Worm (Caenorhabditis elegans) whole organism, young adult: Measurements from ENCODE around the gene mpst-4.
A peak's percentile ranks its signal among the peaks of the same experiment; 100 is the strongest.

Source experiments
- B0019.2 ChIP-seq: fragments of 200-800 bp; sonication (Bioruptor generic); conservative IDR thresholded peaks from 2 replicates; pipeline ENCODE4 v1.3.6; 2022; ENCODE audit warnings: missing genetic modification reagents, missing genetic modification characterization, missing compliant biosample characterization
- D2030.7 ChIP-seq: fragments of 200-800 bp; sonication (Bioruptor generic); IDR thresholded peaks from 2 replicates; pipeline ENCODE4 v1.3.6; 2022; ENCODE audit warnings: missing genetic modification reagents, missing genetic modification characterization, missing compliant biosample characterization
- F22D6.2 ChIP-seq: sonication (generic microtip); optimal IDR thresholded peaks from 2 replicates; lab custom pipeline; 2016; ENCODE audit warnings: mild to moderate bottlenecking, missing genetic modification characterization, missing compliant biosample characterization
- F23B12.7 ChIP-seq: sonication (generic microtip); optimal IDR thresholded peaks from 2 replicates; lab custom pipeline; 2017; ENCODE audit warnings: missing genetic modification characterization, mild to moderate bottlenecking, missing compliant biosample characterization, antibody characterized with exemption, moderate library complexity; ENCODE audit not compliant: insufficient read depth
- F33H1.4 ChIP-seq: fragments of 200-800 bp; sonication (Bioruptor generic); IDR thresholded peaks from 2 replicates; pipeline ENCODE4 v1.3.6; 2022; ENCODE audit warnings: missing genetic modification reagents, missing genetic modification characterization, missing compliant biosample characterization
- F37B4.10 ChIP-seq: fragments of 200-800 bp; sonication (Bioruptor generic); IDR thresholded peaks from 2 replicates; pipeline ENCODE4 v1.3.6; 2022; ENCODE audit warnings: missing genetic modification characterization, missing compliant biosample characterization
- F39B2.1 ChIP-seq: fragments of 200-800 bp; sonication (Bioruptor generic); IDR thresholded peaks from 2 replicates; pipeline ENCODE4 v1.3.6; 2022; ENCODE audit warnings: missing genetic modification reagents, missing genetic modification characterization, missing compliant biosample characterization
- F49E8.2 ChIP-seq: sonication (generic microtip); optimal IDR thresholded peaks from 3 replicates; lab custom pipeline; 2017; ENCODE audit warnings: missing genetic modification characterization, mild to moderate bottlenecking, missing compliant biosample characterization, antibody characterized with exemption, moderate library complexity; ENCODE audit not compliant: insufficient read depth
- F57A8.1 ChIP-seq: fragments of 200-800 bp; sonication (Bioruptor generic); optimal IDR thresholded peaks from 2 replicates; lab custom pipeline; 2018; ENCODE audit warnings: mild to moderate bottlenecking, missing genetic modification characterization, moderate library complexity, missing compliant biosample characterization
- F57C9.4 ChIP-seq: sonication (generic microtip); optimal IDR thresholded peaks from 2 replicates; lab custom pipeline; 2017; ENCODE audit warnings: mild to moderate bottlenecking, missing genetic modification characterization, missing compliant biosample characterization
- T26A5.8 ChIP-seq: sonication (generic microtip); optimal IDR thresholded peaks from 2 replicates; lab custom pipeline; 2016; ENCODE audit warnings: missing genetic modification characterization, missing compliant biosample characterization
- Y56A3A.18 ChIP-seq: fragments of 200-800 bp; sonication (Bioruptor generic); IDR thresholded peaks from 2 replicates; pipeline ENCODE4 v1.3.6; 2022; ENCODE audit warnings: missing genetic modification reagents, missing genetic modification characterization, missing compliant biosample characterization
- ZK185.1 ChIP-seq: sonication (generic microtip); optimal IDR thresholded peaks from 2 replicates; lab custom pipeline; 2016; ENCODE audit warnings: mild to moderate bottlenecking, missing genetic modification characterization, missing compliant biosample characterization; ENCODE audit not compliant: poor library complexity, severe bottlenecking
- ama-1 ChIP-seq, 3 experiments: fragments of 150-350 bp in 1 of 3; sonication (generic microtip) in 2 of 3; optimal IDR thresholded peaks; 2 replicates each; lab custom pipeline; 2014 to 2018; ENCODE audit warnings: missing biosample characterization in 2 of 3, missing genetic modification characterization in 2 of 3, missing genetic modification reagents in 2 of 3
- athp-1 ChIP-seq: sonication (generic microtip); optimal IDR thresholded peaks from 2 replicates; lab custom pipeline; 2017; ENCODE audit warnings: mild to moderate bottlenecking, missing genetic modification characterization, missing compliant biosample characterization
- attf-5 ChIP-seq: fragments of 200-800 bp; sonication (Bioruptor generic); optimal IDR thresholded peaks from 2 replicates; lab custom pipeline; 2018; ENCODE audit warnings: mild to moderate bottlenecking, missing genetic modification characterization, missing compliant biosample characterization
- attf-6 ChIP-seq: fragments of 200-800 bp; sonication (Bioruptor generic); IDR thresholded peaks from 2 replicates; pipeline ENCODE4 v1.3.6; 2022; ENCODE audit warnings: missing genetic modification reagents, missing genetic modification characterization, missing compliant biosample characterization
- bed-1 ChIP-seq: fragments of 200-800 bp; sonication (Bioruptor generic); IDR thresholded peaks from 2 replicates; pipeline ENCODE4 v1.3.6; 2022; ENCODE audit warnings: missing genetic modification reagents, missing genetic modification characterization, missing compliant biosample characterization
- bed-2 ChIP-seq: fragments of 200-800 bp; sonication (Bioruptor generic); IDR thresholded peaks from 2 replicates; pipeline ENCODE4 v1.3.6; 2022; ENCODE audit warnings: missing genetic modification reagents, missing genetic modification characterization, missing compliant biosample characterization
- cebp-2 ChIP-seq: fragments of 200-800 bp; sonication (Bioruptor generic); IDR thresholded peaks from 2 replicates; pipeline ENCODE4 v1.3.6; 2022; ENCODE audit warnings: missing genetic modification characterization, missing compliant biosample characterization
- dpl-1 ChIP-seq: fragments of 150-350 bp; optimal IDR thresholded peaks from 2 replicates; lab custom pipeline; 2014; ENCODE audit warnings: missing biosample characterization, missing genetic modification reagents, missing genetic modification characterization
- efl-1 ChIP-seq: fragments of 150-350 bp; optimal IDR thresholded peaks from 2 replicates; lab custom pipeline; 2014; ENCODE audit warnings: missing biosample characterization, missing genetic modification reagents, missing genetic modification characterization
- egrh-3 ChIP-seq: fragments of 200-800 bp; sonication (Bioruptor generic); IDR thresholded peaks from 2 replicates; pipeline ENCODE4 v1.3.6; 2022; ENCODE audit warnings: missing genetic modification reagents, missing genetic modification characterization, missing compliant biosample characterization
- fkh-3 ChIP-seq: sonication (generic microtip); optimal IDR thresholded peaks from 2 replicates; lab custom pipeline; 2016; ENCODE audit warnings: mild to moderate bottlenecking, missing genetic modification characterization, missing compliant biosample characterization
- gei-17 ChIP-seq: fragments of 200-800 bp; sonication (Bioruptor generic); optimal IDR thresholded peaks from 2 replicates; lab custom pipeline; 2018; ENCODE audit warnings: mild to moderate bottlenecking, missing genetic modification characterization, missing compliant biosample characterization
- him-1 ChIP-seq: sonication (generic microtip); optimal IDR thresholded peaks from 2 replicates; lab custom pipeline; 2016; ENCODE audit warnings: missing genotype, missing genetic modification reagents, missing genetic modification characterization, missing compliant biosample characterization
- hmg-1.2 ChIP-seq: fragments of 200-800 bp; sonication (Bioruptor generic); IDR thresholded peaks from 2 replicates; pipeline ENCODE4 v1.3.6; 2022; ENCODE audit warnings: missing genetic modification reagents, missing genetic modification characterization, missing compliant biosample characterization
- lsy-27 ChIP-seq: sonication (generic microtip); optimal IDR thresholded peaks from 2 replicates; lab custom pipeline; 2017; ENCODE audit warnings: missing genetic modification characterization, mild to moderate bottlenecking, missing compliant biosample characterization, antibody characterized with exemption, missing genotype, borderline replicate concordance; ENCODE audit not compliant: insufficient read depth
- madf-10 ChIP-seq: sonication (generic microtip); optimal IDR thresholded peaks from 2 replicates; lab custom pipeline; 2016; ENCODE audit warnings: mild to moderate bottlenecking, missing genetic modification characterization, missing compliant biosample characterization
- madf-8 ChIP-seq: fragments of 200-800 bp; sonication (Bioruptor generic); conservative IDR thresholded peaks from 2 replicates; pipeline ENCODE4 v1.3.6; 2022; ENCODE audit warnings: missing genetic modification reagents, missing genetic modification characterization, missing compliant biosample characterization
- mel-28 ChIP-seq: sonication (generic microtip); optimal IDR thresholded peaks from 2 replicates; lab custom pipeline; 2016; ENCODE audit warnings: borderline replicate concordance, mild to moderate bottlenecking, missing genetic modification characterization, missing compliant biosample characterization
- nfyb-1 ChIP-seq: fragments of 200-800 bp; sonication (Bioruptor generic); IDR thresholded peaks from 2 replicates; pipeline ENCODE4 v1.3.6; 2022; ENCODE audit warnings: missing genetic modification reagents, missing genetic modification characterization, missing compliant biosample characterization
- nhr-27 ChIP-seq: fragments of 200-800 bp; sonication (Bioruptor generic); optimal IDR thresholded peaks from 2 replicates; lab custom pipeline; 2018; ENCODE audit warnings: mild to moderate bottlenecking, missing genetic modification characterization, moderate library complexity, missing compliant biosample characterization
- nhr-90 ChIP-seq: sonication (generic microtip); optimal IDR thresholded peaks from 2 replicates; lab custom pipeline; 2016; ENCODE audit warnings: missing genotype, mild to moderate bottlenecking, missing genetic modification characterization, missing compliant biosample characterization
- pbrm-1 ChIP-seq: fragments of 200-800 bp; sonication (Bioruptor generic); IDR thresholded peaks from 2 replicates; pipeline ENCODE4 v1.3.6; 2022; ENCODE audit warnings: missing genetic modification reagents, missing genetic modification characterization, missing compliant biosample characterization
- pha-4 ChIP-seq: fragments of 150-350 bp; sonication (generic microtip); optimal IDR thresholded peaks from 2 replicates; lab custom pipeline; 2014; ENCODE audit warnings: missing biosample characterization, missing genetic modification reagents, missing genetic modification characterization
- snpc-1.1 ChIP-seq: sonication (generic microtip); optimal IDR thresholded peaks from 2 replicates; lab custom pipeline; 2017; ENCODE audit warnings: missing genetic modification characterization, mild to moderate bottlenecking, missing compliant biosample characterization, antibody characterized with exemption, moderate library complexity, missing genotype, missing genetic modification reagents; ENCODE audit not compliant: insufficient read depth
- snpc-1.3 ChIP-seq: sonication (generic microtip); optimal IDR thresholded peaks from 2 replicates; lab custom pipeline; 2017; ENCODE audit warnings: missing genetic modification characterization, mild to moderate bottlenecking, missing compliant biosample characterization, antibody characterized with exemption, moderate library complexity, missing genotype, missing genetic modification reagents; ENCODE audit not compliant: insufficient read depth
- snpc-4 ChIP-seq, 5 experiments: fragments of 150-350 bp in 1 of 5; sonication (generic microtip) in 4 of 5; optimal IDR thresholded peaks; 2 replicates each; lab custom pipeline; 2014 to 2018; ENCODE audit warnings: missing genetic modification characterization in 5 of 5, missing biosample characterization in 3 of 5, antibody characterized with exemption in 2 of 5, mild to moderate bottlenecking in 2 of 5, missing compliant biosample characterization in 2 of 5, missing genotype in 2 of 5, moderate library complexity in 2 of 5, missing genetic modification reagents in 1 of 5
- somi-1 ChIP-seq: fragments of 200-800 bp; sonication (Bioruptor generic); optimal IDR thresholded peaks from 2 replicates; lab custom pipeline; 2018; ENCODE audit warnings: mild to moderate bottlenecking, missing genetic modification characterization, missing compliant biosample characterization
- sptf-2 ChIP-seq: fragments of 200-800 bp; sonication (Bioruptor generic); optimal IDR thresholded peaks from 2 replicates; lab custom pipeline; 2018; ENCODE audit warnings: mild to moderate bottlenecking, missing genetic modification characterization, missing compliant biosample characterization
- tbp1 ChIP-seq: fragments of 200-800 bp; sonication (Bioruptor generic); optimal IDR thresholded peaks from 2 replicates; lab custom pipeline; 2018; ENCODE audit warnings: mild to moderate bottlenecking, missing genetic modification characterization, missing compliant biosample characterization
- tbx-9 ChIP-seq: sonication (generic microtip); optimal IDR thresholded peaks from 2 replicates; lab custom pipeline; 2016; ENCODE audit warnings: borderline replicate concordance, missing genetic modification characterization, inconsistent platforms, missing compliant biosample characterization
- unc-62 ChIP-seq: fragments of 150-350 bp; optimal IDR thresholded peaks from 2 replicates; lab custom pipeline; 2014; ENCODE audit warnings: missing biosample characterization, missing genetic modification reagents, missing genetic modification characterization

mpst-4 gene

ce11 chrII:4904778-4905177 is 41.5 kb upstream of the mpst-4 start, which contains the start of gene btbd-10:
btbd-10 (plus strand) TSS chrII:4905008.
- no peak for TF ChIP-seq sptf-2 (GFP tag; lab: Kevin White, UChicago)
- TF ChIP-seq tbx-9 (tag; lab: Kevin White, UChicago) = no peak
- peak; percentile 7 for TF ChIP-seq pha-4 (tag; lab: Kevin White, UChicago)
- TF ChIP-seq fkh-3 = no peak
- TF ChIP-seq unc-62 (GFP tag; lab: Kevin White, UChicago) = peak; percentile 67

- peak; percentile 44 for TF ChIP-seq F49E8.2 (tag; lab: Kevin White, UChicago)
- TF ChIP-seq ZK185.1 (tag; lab: Kevin White, UChicago) = peak; percentile 58
- TF ChIP-seq nhr-90 (tag; lab: Kevin White, UChicago) = no peak
- no peak for TF ChIP-seq bed-1
- TF ChIP-seq cebp-2 (GFP tag; lab: Robert Waterston, UW) = no peak
- TF ChIP-seq efl-1 (GFP tag; lab: Kevin White, UChicago) = peak; percentile 69
- TF ChIP-seq lsy-27 = peak; percentile 60
- no peak for TF ChIP-seq T26A5.8 (tag; lab: Kevin White, UChicago)
- TF ChIP-seq madf-8 = peak; percentile 47; the same call in 1 of the 2 replicates
- peak; percentile 47 for TF ChIP-seq snpc-4 (GFP tag; optimal IDR thresholded peaks at IDR 0.05; lab: Kevin White, UChicago)
- peak; percentile 59 to 84 (median 65) for TF ChIP-seq snpc-4 (tag; optimal IDR thresholded peaks at IDR 0.05; lab: Kevin White, UChicago)
- peak; percentile 52 for TF ChIP-seq snpc-1.1 (tag; lab: Kevin White, UChicago)
- TF ChIP-seq somi-1 (GFP tag; lab: Kevin White, UChicago) = no peak
- no peak for TF ChIP-seq tbx-9 (tag; lab: Kevin White, UChicago)
- TF ChIP-seq mel-28 = no peak
- peak; percentile 80 for TF ChIP-seq F23B12.7
- no peak for TF ChIP-seq F57A8.1 (GFP tag; lab: Kevin White, UChicago)
- peak; percentile 84 for TF ChIP-seq F33H1.4
- TF ChIP-seq Y56A3A.18 (GFP tag; lab: Robert Waterston, UW) = no peak
- no peak for TF ChIP-seq ama-1 (optimal IDR thresholded peaks at IDR 0.05; lab: Kevin White, UChicago)
- TF ChIP-seq ama-1 (GFP tag; optimal IDR thresholded peaks at IDR 0.05; lab: Kevin White, UChicago) = no peak
- TF ChIP-seq attf-6 (GFP tag; lab: Robert Waterston, UW) = no peak
- peak; percentile 40 for TF ChIP-seq attf-5 (GFP tag; lab: Kevin White, UChicago)
- no peak for TF ChIP-seq bed-2
- TF ChIP-seq egrh-3 = no peak
- peak; percentile 67; the same call in 1 of the 2 replicates for TF ChIP-seq pbrm-1 (GFP tag; lab: Robert Waterston, UW)
- TF ChIP-seq F39B2.1 (GFP tag; lab: Robert Waterston, UW) = no peak
- no peak for TF ChIP-seq F57C9.4 (tag; lab: Kevin White, UChicago)
- peak; percentile 69 for TF ChIP-seq D2030.7 (GFP tag; lab: Robert Waterston, UW)
- 0 out of 2 replicates have a peak, but pooled peaks have one; percentile 27 for TF ChIP-seq nfyb-1 (GFP tag; lab: Robert Waterston, UW)
- no peak for TF ChIP-seq gei-17 (GFP tag; lab: Kevin White, UChicago)
- no peak for TF ChIP-seq F22D6.2 (tag; lab: Kevin White, UChicago)
- no peak for TF ChIP-seq F37B4.10 (GFP tag; lab: Robert Waterston, UW)
- TF ChIP-seq pha-4 (tag; lab: Kevin White, UChicago) = peak; percentile 37
- TF ChIP-seq B0019.2 (GFP tag; lab: Robert Waterston, UW) = no peak
- TF ChIP-seq snpc-1.3 (tag; lab: Kevin White, UChicago) = peak; percentile 58
- TF ChIP-seq unc-62 (GFP tag; lab: Kevin White, UChicago) = peak; percentile 29
- TF ChIP-seq dpl-1 (GFP tag; lab: Kevin White, UChicago) = peak; percentile 31
- peak; percentile 62 for TF ChIP-seq tbp1 (GFP tag; lab: Kevin White, UChicago)
- peak; percentile 40 for TF ChIP-seq madf-10 (tag; lab: Kevin White, UChicago)
- TF ChIP-seq athp-1 (tag; lab: Kevin White, UChicago) = no peak
- TF ChIP-seq hmg-1.2 = peak; percentile 94
- TF ChIP-seq him-1 (tag; lab: Kevin White, UChicago) = no peak
- no peak for TF ChIP-seq nhr-27
Measured at ce11 chrII:4904277-4904676, 41.0 kb upstream of the mpst-4 start.
